Fruit fly (Drosophila melanogaster) whole organism, wandering third instar larva: Measurements from ENCODE around the gene Lsp2.

ENCODE experiments used
- CG32264 ChIP-seq: fragments of 200-800 bp; sonication (Bioruptor generic); optimal IDR thresholded peaks from 2 replicates; lab custom pipeline; 2016; ENCODE audit warnings: missing biosample characterization, missing genetic modification characterization
- CG9705 ChIP-seq: fragments of 200-800 bp; sonication (Bioruptor generic); optimal IDR thresholded peaks from 2 replicates; lab custom pipeline; 2018; ENCODE audit warnings: missing biosample characterization, mild to moderate bottlenecking, missing genetic modification characterization
- Dif ChIP-seq: fragments of 200-275, 200-300 bp; sonication (Bioruptor generic); optimal IDR thresholded peaks from 2 replicates; lab custom pipeline; 2018; ENCODE audit warnings: missing biosample characterization, missing genetic modification characterization; ENCODE audit not compliant: partially characterized antibody
- GATAd ChIP-seq: sonication (Bioruptor generic); optimal IDR thresholded peaks from 2 replicates; lab custom pipeline; 2016; ENCODE audit warnings: missing biosample characterization, missing genetic modification characterization
- Hr78 ChIP-seq: fragments of >200 bp; optimal IDR thresholded peaks from 2 replicates; lab custom pipeline; 2017; ENCODE audit warnings: missing biosample characterization, missing genetic modification characterization
- Myc ChIP-seq: fragments of >200 bp; optimal IDR thresholded peaks from 2 replicates; lab custom pipeline; 2017
- Rel ChIP-seq, 2 experiments: fragments of 200-800 bp; sonication (Bioruptor generic) in 1 of 2; optimal IDR thresholded peaks; 2 replicates in 1 of 2; 3 replicates in 1 of 2; lab custom pipeline; 2016 to 2019; ENCODE audit warnings: mild to moderate bottlenecking in 2 of 2, missing biosample characterization in 2 of 2, missing genetic modification characterization in 2 of 2, moderate library complexity in 1 of 2
- Sp1 ChIP-seq: fragments of 200-800 bp; sonication (Bioruptor generic); optimal IDR thresholded peaks from 3 replicates; lab custom pipeline; 2019; ENCODE audit warnings: missing biosample characterization, mild to moderate bottlenecking, missing genetic modification characterization, moderate library complexity
- Vsx2 ChIP-seq: fragments of 200-300, 225-300 bp; sonication (Bioruptor generic); optimal IDR thresholded peaks from 2 replicates; lab custom pipeline; 2018; ENCODE audit warnings: missing biosample characterization, missing genetic modification characterization; ENCODE audit not compliant: partially characterized antibody
- br ChIP-seq: fragments of 200-800 bp; sonication (Bioruptor generic); optimal IDR thresholded peaks from 2 replicates; lab custom pipeline; 2016; ENCODE audit warnings: missing biosample characterization, missing genetic modification characterization
- dl ChIP-seq, 2 experiments: fragments of 175-275, 200-275 bp in 1 of 2; fragments of 200-275 bp in 1 of 2; sonication (Bioruptor generic); optimal IDR thresholded peaks; lab custom pipeline; 2018; ENCODE audit warnings: mild to moderate bottlenecking in 2 of 2, missing biosample characterization in 2 of 2, missing genetic modification characterization in 2 of 2, moderate library complexity in 2 of 2; ENCODE audit not compliant: partially characterized antibody in 2 of 2, insufficient read depth in 1 of 2
- dmrt93B ChIP-seq: fragments of 200-800 bp; sonication (Bioruptor generic); optimal IDR thresholded peaks from 2 replicates; lab custom pipeline; 2018; ENCODE audit warnings: missing biosample characterization, mild to moderate bottlenecking, missing genetic modification characterization
- dsf ChIP-seq: sonication (Bioruptor generic); optimal IDR thresholded peaks from 2 replicates; lab custom pipeline; 2016; ENCODE audit warnings: missing biosample characterization, missing genetic modification characterization, borderline replicate concordance
- foxo ChIP-seq, 2 experiments: fragments of 200-800 bp; sonication (Bioruptor generic); optimal IDR thresholded peaks; 2 replicates in 1 of 2; 3 replicates in 1 of 2; lab custom pipeline; 2016 to 2017; ENCODE audit warnings: missing biosample characterization in 2 of 2, missing genetic modification characterization in 2 of 2
- fru ChIP-seq: fragments of 200-800 bp; sonication (Bioruptor generic); optimal IDR thresholded peaks from 3 replicates; lab custom pipeline; 2016; ENCODE audit warnings: missing biosample characterization, mild to moderate bottlenecking, missing genetic modification characterization
- sage ChIP-seq: fragments of 200-800 bp; sonication (Bioruptor generic); optimal IDR thresholded peaks from 2 replicates; lab custom pipeline; 2016; ENCODE audit warnings: missing biosample characterization, mild to moderate bottlenecking, missing genetic modification characterization
- tai ChIP-seq: sonication (Bioruptor generic); optimal IDR thresholded peaks from 2 replicates; lab custom pipeline; 2016; ENCODE audit warnings: missing biosample characterization, missing genetic modification characterization
- usp ChIP-seq: fragments of >200 bp; optimal IDR thresholded peaks from 2 replicates; lab custom pipeline; 2017; ENCODE audit warnings: missing biosample characterization, missing genetic modification characterization

Lsp2 gene

dm6 chr3L:12163082-12163481, 33.9 kb downstream of the Lsp2 start:
- TF ChIP-seq usp (GFP tag; lab: Kevin White, UChicago) = no peak
- no peak for TF ChIP-seq Dif
- no peak for TF ChIP-seq dl (GFP tag; optimal IDR thresholded peaks at IDR 0.05; lab: Kevin White, UChicago; ENCODE audit: insufficient read depth in 1 of 2, partially characterized antibody in 2 of 2)
- TF ChIP-seq foxo (GFP tag; optimal IDR thresholded peaks at IDR 0.05; lab: Kevin White, UChicago) = no peak

- TF ChIP-seq Rel (GFP tag; optimal IDR thresholded peaks at IDR 0.05; lab: Kevin White, UChicago) = no peak
- no peak for TF ChIP-seq Rel (tag; optimal IDR thresholded peaks at IDR 0.05; lab: Kevin White, UChicago)
- TF ChIP-seq Myc (lab: Kevin White, UChicago) = no peak
- TF ChIP-seq dsf (GFP tag; lab: Kevin White, UChicago) = no peak
- TF ChIP-seq fru (GFP tag; lab: Kevin White, UChicago) = no peak
- TF ChIP-seq GATAd (GFP tag; lab: Kevin White, UChicago) = no peak
- TF ChIP-seq sage (GFP tag; lab: Kevin White, UChicago) = no peak
- TF ChIP-seq foxo (GFP tag; optimal IDR thresholded peaks at IDR 0.05; lab: Kevin White, UChicago) = no peak
- TF ChIP-seq br (GFP tag; lab: Kevin White, UChicago) = no peak
- no peak for TF ChIP-seq Sp1
Observed at dm6 chr3L:12163693-12164092, 34.5 kb downstream of the Lsp2 start, which contains the start of gene CG9760. Gene CG9760, minus strand, starts transcription at chr3L:12163735.

dm6 chr3L:12175382-12175781, 46.2 kb downstream of the Lsp2 start, which contains the start of gene Rh7:
Gene Rh7, minus strand, starts transcription at chr3L:12175482.
- TF ChIP-seq tai (GFP tag; lab: Kevin White, UChicago) (no peak), dmrt93B (GFP tag; lab: Kevin White, UChicago) (no peak), Hr78 (GFP tag; lab: Kevin White, UChicago) (no peak), Vsx2 (GFP tag; lab: Kevin White, UChicago) (no peak)
- TF ChIP-seq, all 38 proteins: peak for 0

dm6 chr3L:12177301-12177700, 48.1 kb downstream of the Lsp2 start, which contains the start of gene CAH2:
Gene CAH2, plus strand, starts transcription at chr3L:12177601.
- no peak for TF ChIP-seq CG32264 (GFP tag; lab: Kevin White, UChicago)

dm6 chr3L:12178847-12179437, 49.7 kb downstream of the Lsp2 start:
- TF ChIP-seq CG9705 (no peak), Rel (GFP tag; optimal IDR thresholded peaks at IDR 0.05; lab: Kevin White, UChicago) (no peak), Rel (tag; optimal IDR thresholded peaks at IDR 0.05; lab: Kevin White, UChicago) (peak; percentile 30)
- TF ChIP-seq, all 38 proteins: peak for 1
